Fruit fly (Drosophila melanogaster) whole organism, prepupa: ENCODE measurements around the gene CG11396.

Experiments
- CG6792 ChIP-seq: fragments of 200-800 bp; sonication (Bioruptor generic); optimal IDR thresholded peaks from 3 replicates; lab custom pipeline; 2016; ENCODE audit warnings: missing biosample characterization, missing genetic modification characterization
- net ChIP-seq: fragments of 200-800 bp; sonication (Bioruptor generic); optimal IDR thresholded peaks from 3 replicates; lab custom pipeline; 2016; ENCODE audit warnings: missing biosample characterization, missing genetic modification characterization
- spab ChIP-seq: fragments of 200-800 bp; sonication (Bioruptor generic); optimal IDR thresholded peaks from 2 replicates; lab custom pipeline; 2017; ENCODE audit warnings: missing biosample characterization, mild to moderate bottlenecking, missing genetic modification characterization, missing genetic modification reagents
- topi ChIP-seq: fragments of 200-800 bp; sonication (Bioruptor generic); optimal IDR thresholded peaks from 3 replicates; lab custom pipeline; 2016; ENCODE audit warnings: missing biosample characterization, missing genetic modification characterization

DNA sequence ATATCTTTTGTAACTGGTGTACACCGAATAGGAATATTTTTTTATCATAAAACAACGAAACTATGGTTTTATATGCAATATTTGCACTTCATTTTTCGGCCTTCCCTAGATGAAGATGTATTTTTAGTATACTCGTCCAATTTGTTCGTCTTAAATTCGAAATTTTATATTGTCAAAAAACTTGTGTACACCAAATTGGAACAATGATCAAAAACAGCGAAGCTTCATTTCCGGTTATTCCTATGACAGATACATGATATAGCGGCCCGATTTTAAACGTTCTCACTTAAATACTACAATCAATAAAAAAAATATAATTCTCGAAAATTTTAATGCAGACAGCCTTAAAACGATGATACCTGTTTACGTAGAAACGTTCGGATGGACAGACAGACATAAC is 20.7 kb downstream of the CG11396 start:
- TF ChIP-seq net (GFP tag; lab: Kevin White, UChicago) (no peak), topi (GFP tag; lab: Kevin White, UChicago) (no peak), spab (GFP tag; lab: Kevin White, UChicago) (no peak), CG6792 (no peak)
